Worm (Caenorhabditis elegans) whole organism, L4 larva: ENCODE data around the gene F14F7.5.

Source experiments
- F37D6.2 ChIP-seq: sonication (generic microtip); optimal IDR thresholded peaks from 2 replicates; lab custom pipeline; 2016; ENCODE audit warnings: mild to moderate bottlenecking, missing genetic modification characterization, missing compliant biosample characterization
- F49E8.2 ChIP-seq: sonication (generic microtip); optimal IDR thresholded peaks from 2 replicates; lab custom pipeline; 2016; ENCODE audit warnings: missing compliant biosample characterization, mild to moderate bottlenecking, missing genetic modification characterization, borderline replicate concordance
- T20F7.1 ChIP-seq: fragments of 200-800 bp; sonication (Bioruptor generic); optimal IDR thresholded peaks from 2 replicates; lab custom pipeline; 2018; ENCODE audit warnings: mild to moderate bottlenecking, missing genetic modification characterization, missing compliant biosample characterization
- Y75B8A.6 ChIP-seq: fragments of 200-800 bp; sonication (Bioruptor generic); IDR thresholded peaks from 2 replicates; pipeline ENCODE4 v1.3.6; 2022; ENCODE audit warnings: missing genetic modification reagents, missing genetic modification characterization, missing compliant biosample characterization
- ZK546.5 ChIP-seq, 2 experiments: sonication (generic microtip); optimal IDR thresholded peaks; 2 replicates each; lab custom pipeline; 2017; ENCODE audit warnings: missing biosample characterization in 2 of 2, missing genetic modification characterization in 2 of 2
- aha-1 ChIP-seq: fragments of 150-350 bp; peaks from one replicate; lab custom pipeline; 2014; ENCODE audit warnings: missing biosample characterization, missing genetic modification characterization
- arid-1 ChIP-seq: fragments of 200-800 bp; sonication (Bioruptor generic); conservative IDR thresholded peaks from 2 replicates; pipeline ENCODE4 v1.3.6; 2022; ENCODE audit warnings: missing genetic modification reagents, missing genetic modification characterization, missing compliant biosample characterization
- ceh-28 ChIP-seq: fragments of 150-350 bp; optimal IDR thresholded peaks from 2 replicates; lab custom pipeline; 2014; ENCODE audit warnings: missing biosample characterization, missing genetic modification reagents, missing genetic modification characterization
- ctbp-1 ChIP-seq: fragments of 200-800 bp; sonication (Bioruptor generic); IDR thresholded peaks from 2 replicates; pipeline ENCODE4 v1.3.6; 2022; ENCODE audit warnings: missing genetic modification reagents, missing genetic modification characterization, missing compliant biosample characterization
- daf-16 ChIP-seq, 3 experiments: sonication (generic microtip); optimal IDR thresholded peaks; 2 replicates each; lab custom pipeline; 2016 to 2017; ENCODE audit warnings: missing genetic modification characterization in 3 of 3, missing genetic modification reagents in 3 of 3, mild to moderate bottlenecking in 2 of 3, missing compliant biosample characterization in 2 of 3, missing biosample characterization in 1 of 3, moderate library complexity in 1 of 3
- daf-19 ChIP-seq: fragments of 200-800 bp; sonication (Bioruptor generic); conservative IDR thresholded peaks from 2 replicates; pipeline ENCODE4 v1.3.6; 2022; ENCODE audit warnings: missing genetic modification characterization, missing compliant biosample characterization
- dmd-6 ChIP-seq: fragments of 200-800 bp; sonication (Bioruptor generic); IDR thresholded peaks from 2 replicates; pipeline ENCODE4 v1.3.6; 2022; ENCODE audit warnings: missing genetic modification reagents, missing genetic modification characterization, missing compliant biosample characterization
- dmd-8 ChIP-seq: fragments of 200-800 bp; sonication (Bioruptor generic); IDR thresholded peaks from 2 replicates; pipeline ENCODE4 v1.3.6; 2022; ENCODE audit warnings: missing genetic modification characterization, missing compliant biosample characterization
- dmd-9 ChIP-seq: fragments of 200-800 bp; sonication (Bioruptor generic); IDR thresholded peaks from 2 replicates; pipeline ENCODE4 v1.3.6; 2022; ENCODE audit warnings: missing genetic modification reagents, missing genetic modification characterization, missing compliant biosample characterization
- dve-1 ChIP-seq: sonication (generic microtip); optimal IDR thresholded peaks from 2 replicates; lab custom pipeline; 2017; ENCODE audit warnings: antibody characterized with exemption, mild to moderate bottlenecking, missing genetic modification characterization, missing compliant biosample characterization; ENCODE audit not compliant: insufficient read depth
- egl-27 ChIP-seq: sonication (generic microtip); optimal IDR thresholded peaks from 3 replicates; lab custom pipeline; 2017; ENCODE audit warnings: missing biosample characterization, missing genetic modification reagents, missing genetic modification characterization
- fkh-10 ChIP-seq: fragments of 150-350 bp; optimal IDR thresholded peaks from 2 replicates; lab custom pipeline; 2014; ENCODE audit warnings: missing biosample characterization, missing genetic modification reagents, missing genetic modification characterization
- fos-1 ChIP-seq: fragments of 150-350 bp; optimal IDR thresholded peaks from 2 replicates; lab custom pipeline; 2014; ENCODE audit warnings: missing biosample characterization, missing genetic modification characterization
- gei-8 ChIP-seq: fragments of 200-800 bp; sonication (Bioruptor generic); optimal IDR thresholded peaks from 2 replicates; lab custom pipeline; 2018; ENCODE audit warnings: mild to moderate bottlenecking, missing genetic modification characterization, missing compliant biosample characterization
- hif-1 ChIP-seq, 2 experiments: sonication (generic microtip); optimal IDR thresholded peaks; 2 replicates each; lab custom pipeline; 2016 to 2017; ENCODE audit warnings: missing compliant biosample characterization in 2 of 2, missing genetic modification characterization in 2 of 2, missing genetic modification reagents in 2 of 2, missing genotype in 2 of 2, mild to moderate bottlenecking in 1 of 2
- hlh-30 ChIP-seq: sonication (generic microtip); optimal IDR thresholded peaks from 2 replicates; lab custom pipeline; 2017; ENCODE audit warnings: antibody characterized with exemption, mild to moderate bottlenecking, missing genetic modification characterization, missing compliant biosample characterization; ENCODE audit not compliant: insufficient read depth
- lim-7 ChIP-seq: fragments of 200-800 bp; sonication (Bioruptor generic); IDR thresholded peaks from 2 replicates; pipeline ENCODE4 v1.3.6; 2022; ENCODE audit warnings: missing genetic modification characterization, missing compliant biosample characterization
- lin-15B ChIP-seq: fragments of 150-350 bp; sonication (generic microtip); optimal IDR thresholded peaks from 3 replicates; lab custom pipeline; 2014; ENCODE audit warnings: missing biosample characterization, missing genetic modification characterization
- lin-29 ChIP-seq: fragments of 200-800 bp; sonication (Bioruptor generic); IDR thresholded peaks from 2 replicates; pipeline ENCODE4 v1.3.6; 2022; ENCODE audit warnings: missing genetic modification reagents, missing genetic modification characterization, missing compliant biosample characterization
- lin-38 ChIP-seq: fragments of 200-800 bp; sonication (Bioruptor generic); IDR thresholded peaks from 2 replicates; pipeline ENCODE4 v1.3.6; 2022; ENCODE audit warnings: missing genetic modification reagents, missing genetic modification characterization, missing compliant biosample characterization
- lin-39 ChIP-seq: fragments of 150-350 bp; optimal IDR thresholded peaks from 2 replicates; lab custom pipeline; 2014; ENCODE audit warnings: missing biosample characterization, missing genetic modification reagents, missing genetic modification characterization
- lir-3 ChIP-seq: sonication (generic microtip); optimal IDR thresholded peaks from 2 replicates; lab custom pipeline; 2016; ENCODE audit warnings: mild to moderate bottlenecking, missing genetic modification characterization, missing compliant biosample characterization
- lsy-2 ChIP-seq, 2 experiments: fragments of 150-350 bp in 1 of 2; sonication (generic microtip) in 1 of 2; optimal IDR thresholded peaks; 2 replicates each; lab custom pipeline; 2014 to 2017; ENCODE audit warnings: missing biosample characterization in 2 of 2, missing genetic modification characterization in 2 of 2
- mdl-1 ChIP-seq, 2 experiments: fragments of 150-350 bp in 1 of 2; sonication (generic microtip) in 1 of 2; optimal IDR thresholded peaks; 2 replicates each; lab custom pipeline; 2014 to 2017; ENCODE audit warnings: missing biosample characterization in 2 of 2, missing genetic modification characterization in 2 of 2
- mep-1 ChIP-seq: fragments of 150-350 bp; sonication (generic microtip); optimal IDR thresholded peaks from 3 replicates; lab custom pipeline; 2014; ENCODE audit warnings: missing biosample characterization, missing genetic modification characterization
- mxl-2 ChIP-seq: fragments of 200-800 bp; sonication (Bioruptor generic); conservative IDR thresholded peaks from 2 replicates; pipeline ENCODE4 v1.3.6; 2022; ENCODE audit warnings: missing genetic modification reagents, missing genetic modification characterization, missing compliant biosample characterization
- nhr-237 ChIP-seq: sonication (generic microtip); optimal IDR thresholded peaks from 2 replicates; lab custom pipeline; 2017; ENCODE audit warnings: missing biosample characterization, missing genetic modification characterization
- nhr-28 ChIP-seq: fragments of 150-350 bp; optimal IDR thresholded peaks from 2 replicates; lab custom pipeline; 2014; ENCODE audit warnings: missing biosample characterization, missing genetic modification characterization
- nhr-41 ChIP-seq: fragments of 200-800 bp; sonication (Bioruptor generic); IDR thresholded peaks from 2 replicates; pipeline ENCODE4 v1.3.6; 2022; ENCODE audit warnings: missing genetic modification reagents, missing genetic modification characterization, missing compliant biosample characterization
- nhr-42 ChIP-seq: fragments of 200-800 bp; sonication (Bioruptor generic); IDR thresholded peaks from 2 replicates; pipeline ENCODE4 v1.3.6; 2022; ENCODE audit warnings: missing genetic modification characterization, missing compliant biosample characterization
- nhr-77 ChIP-seq: fragments of 150-350 bp; optimal IDR thresholded peaks from 2 replicates; lab custom pipeline; 2014; ENCODE audit warnings: missing biosample characterization, missing genetic modification characterization
- pha-4 ChIP-seq, 2 experiments: fragments of 150-350 bp in 1 of 2; fragments of 200-800 bp in 1 of 2; sonication (Bioruptor generic) in 1 of 2; IDR thresholded peaks in 1 of 2; optimal IDR thresholded peaks in 1 of 2; 2 replicates each; pipeline versions ENCODE4 v1.3.6 to Lab custom; 2014 to 2022; ENCODE audit warnings: missing genetic modification characterization in 2 of 2, missing genetic modification reagents in 2 of 2, missing biosample characterization in 1 of 2, missing compliant biosample characterization in 1 of 2
- pqm-1 ChIP-seq: sonication (generic microtip); optimal IDR thresholded peaks from 2 replicates; lab custom pipeline; 2017; ENCODE audit warnings: missing biosample characterization, missing genetic modification characterization
- tra-1 ChIP-seq: fragments of 200-800 bp; sonication (Bioruptor generic); IDR thresholded peaks from 2 replicates; pipeline ENCODE4 v1.3.6; 2022; ENCODE audit warnings: missing genetic modification reagents, missing genetic modification characterization, missing compliant biosample characterization
- unc-130 ChIP-seq: sonication (generic microtip); optimal IDR thresholded peaks from 2 replicates; lab custom pipeline; 2016; ENCODE audit warnings: missing genetic modification reagents, missing genetic modification characterization, missing compliant biosample characterization
- unc-62 ChIP-seq, 3 experiments: fragments of 150-350 bp in 1 of 3; sonication (generic microtip); optimal IDR thresholded peaks in 2 of 3; peaks in 1 of 3; 1 replicate in 1 of 3; 2 replicates in 2 of 3; lab custom pipeline; 2014 to 2017; ENCODE audit warnings: missing biosample characterization in 3 of 3, missing genetic modification characterization in 3 of 3, missing genetic modification reagents in 3 of 3, missing genotype in 1 of 3
- zag-1 ChIP-seq: fragments of 150-350 bp; optimal IDR thresholded peaks from 2 replicates; lab custom pipeline; 2014; ENCODE audit warnings: missing biosample characterization, missing genetic modification characterization
- zip-11 ChIP-seq: fragments of 200-800 bp; sonication (Bioruptor generic); IDR thresholded peaks from 2 replicates; pipeline ENCODE4 v1.3.6; 2022; ENCODE audit warnings: missing genetic modification characterization, missing compliant biosample characterization
- zip-2 ChIP-seq: fragments of 150-350 bp; optimal IDR thresholded peaks from 2 replicates; lab custom pipeline; 2014; ENCODE audit warnings: missing biosample characterization, missing genetic modification characterization
- ztf-11 ChIP-seq: fragments of 150-350 bp; optimal IDR thresholded peaks from 2 replicates; lab custom pipeline; 2014; ENCODE audit warnings: missing biosample characterization, missing genetic modification characterization
- ztf-7 ChIP-seq: fragments of 150-350 bp; optimal IDR thresholded peaks from 2 replicates; lab custom pipeline; 2014; ENCODE audit warnings: missing biosample characterization, missing genetic modification characterization

F14F7.5 gene

DNA sequence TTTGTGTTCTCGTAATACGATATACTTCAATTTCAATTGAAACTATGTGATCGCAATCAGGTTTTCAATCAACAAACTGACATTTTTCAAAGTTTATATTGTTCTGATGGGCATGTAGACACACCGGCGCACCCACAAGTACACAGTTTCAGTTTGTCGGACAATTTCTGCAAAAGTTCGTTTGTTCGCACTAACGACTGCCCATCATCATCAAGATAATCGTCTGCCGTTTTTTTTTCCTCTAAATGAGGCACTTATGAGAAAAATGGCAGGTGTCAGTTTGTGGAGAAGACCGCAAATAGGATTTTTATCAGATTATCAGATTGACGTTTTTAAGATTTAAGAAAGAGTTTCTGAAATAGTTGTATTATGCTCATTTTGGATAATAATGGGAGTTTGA, 35.0 kb downstream of the F14F7.5 start (continued):
- TF ChIP-seq fkh-10 (GFP tag; lab: Kevin White, UChicago) (no peak), pqm-1 (no peak), dmd-9 (GFP tag; lab: Robert Waterston, UW) (no peak), lir-3 (no peak), dve-1 (tag; lab: Kevin White, UChicago) (peak; percentile 49)

DNA sequence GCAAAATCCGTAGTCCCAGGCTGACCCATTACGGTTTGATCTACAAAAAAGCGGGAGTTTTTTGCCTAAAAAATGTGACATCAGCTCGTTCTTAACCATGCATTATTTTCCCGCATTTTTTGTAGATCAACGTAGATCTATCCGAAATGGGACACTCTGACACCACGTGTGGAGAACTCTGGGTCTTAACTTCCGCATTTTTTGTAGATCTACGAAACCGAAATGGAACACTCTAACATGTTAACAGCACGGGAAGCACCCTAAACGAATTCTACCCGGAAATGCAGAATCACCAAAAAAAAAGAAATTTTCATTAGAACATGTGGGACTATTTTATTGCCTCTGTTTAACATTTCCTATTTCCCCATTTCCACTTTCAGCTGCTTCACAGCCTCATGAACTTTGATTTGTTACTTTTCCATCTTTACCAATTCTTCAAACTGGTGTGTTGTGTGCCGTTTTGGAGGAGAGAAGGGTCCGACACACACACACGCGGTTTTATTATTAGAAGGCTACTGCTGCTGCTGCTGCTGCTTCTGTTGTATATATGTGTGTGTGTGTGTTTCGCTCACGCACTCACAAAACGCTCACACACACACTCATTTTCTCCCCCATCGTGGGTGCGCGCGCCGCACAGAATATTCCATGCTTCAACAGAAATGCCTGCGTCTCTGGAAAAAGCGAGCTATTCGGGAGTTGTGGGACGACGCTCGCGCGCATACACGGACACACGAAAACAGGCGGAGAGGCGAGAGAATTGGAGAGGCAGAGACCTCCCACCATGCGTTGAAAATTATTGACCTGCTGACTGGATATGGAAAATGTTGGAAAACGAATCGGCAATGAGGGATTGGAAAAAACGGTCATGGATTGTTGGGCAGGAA, 36.3 kb downstream of the F14F7.5 start:
- TF ChIP-seq lim-7 (GFP tag; lab: Robert Waterston, UW): no peak
- TF ChIP-seq unc-62 (GFP tag; optimal IDR thresholded peaks at IDR 0.05 in 1 of 2; lab: Kevin White, UChicago): peak in 1 of 2 experiments; percentile 99
- TF ChIP-seq unc-62 (tag; optimal IDR thresholded peaks at IDR 0.05; lab: Kevin White, UChicago): no peak
- no peak for TF ChIP-seq nhr-237 (tag; lab: Kevin White, UChicago)
- peak; percentile 32 to 81 for TF ChIP-seq hif-1 (tag; optimal IDR thresholded peaks at IDR 0.05; lab: Kevin White, UChicago)
- TF ChIP-seq lin-29 (GFP tag; lab: Robert Waterston, UW): no peak
- peak; percentile 75 for TF ChIP-seq ctbp-1 (GFP tag; lab: Robert Waterston, UW)
- TF ChIP-seq mep-1 (tag; lab: Kevin White, UChicago): peak; percentile 95
- peak; percentile 86 for TF ChIP-seq dmd-6 (GFP tag; lab: Robert Waterston, UW)
- peak; percentile 10 for TF ChIP-seq ztf-7
- TF ChIP-seq tra-1 (GFP tag; lab: Robert Waterston, UW): peak; percentile 71
- TF ChIP-seq arid-1 (GFP tag; lab: Robert Waterston, UW): no peak
- no peak for TF ChIP-seq lin-15B (tag; lab: Kevin White, UChicago)
- peak; percentile 64 for TF ChIP-seq gei-8 (GFP tag; lab: Kevin White, UChicago)
- peak; percentile 65 to 83 for TF ChIP-seq lsy-2 (tag; optimal IDR thresholded peaks at IDR 0.05; lab: Kevin White, UChicago)
- no peak for TF ChIP-seq Y75B8A.6 (GFP tag; lab: Robert Waterston, UW)
- 0 out of 2 replicates have a peak, but pooled peaks have one; percentile 36 for TF ChIP-seq nhr-42
- TF ChIP-seq fkh-10 (GFP tag; lab: Kevin White, UChicago): peak; percentile 80
- no peak for TF ChIP-seq zag-1 (tag; lab: Kevin White, UChicago)
- no peak for TF ChIP-seq mxl-2 (GFP tag; lab: Robert Waterston, UW)
- peak; percentile 86 for TF ChIP-seq nhr-28 (tag; lab: Kevin White, UChicago)
- TF ChIP-seq fos-1 (tag; lab: Kevin White, UChicago): no peak
- no peak for TF ChIP-seq F49E8.2 (tag; lab: Kevin White, UChicago)
- peak; percentile 68 for TF ChIP-seq T20F7.1 (GFP tag; lab: Kevin White, UChicago)
- TF ChIP-seq lin-38 (GFP tag; lab: Robert Waterston, UW): peak; percentile 37
- TF ChIP-seq ceh-28 (tag; lab: Kevin White, UChicago): peak; percentile 14
- TF ChIP-seq hlh-30: peak; percentile 97
- no peak for TF ChIP-seq dmd-8 (GFP tag; lab: Robert Waterston, UW)
- peak; percentile 87 for TF ChIP-seq nhr-77 (tag; lab: Kevin White, UChicago)
- no peak for TF ChIP-seq daf-19
- TF ChIP-seq pha-4 (GFP tag; IDR thresholded peaks at IDR 0.05; lab: Robert Waterston, UW): peak; percentile 81
- TF ChIP-seq pha-4 (tag; optimal IDR thresholded peaks at IDR 0.05; lab: Kevin White, UChicago): peak; percentile 45
- no peak for TF ChIP-seq zip-2 (tag; lab: Kevin White, UChicago)
- TF ChIP-seq egl-27 (tag; lab: Kevin White, UChicago): no peak
- TF ChIP-seq dve-1 (tag; lab: Kevin White, UChicago): peak; percentile 89
- TF ChIP-seq daf-16 (GFP tag; optimal IDR thresholded peaks at IDR 0.05; lab: Kevin White, UChicago): peak in 1 of 2 experiments; percentile 41
- peak; percentile 84 for TF ChIP-seq daf-16 (tag; optimal IDR thresholded peaks at IDR 0.05; lab: Kevin White, UChicago)
- no peak for TF ChIP-seq unc-130 (GFP tag; lab: Kevin White, UChicago)
- peak; percentile 80 for TF ChIP-seq F37D6.2 (tag; lab: Kevin White, UChicago)
- no peak for TF ChIP-seq nhr-41 (GFP tag; lab: Robert Waterston, UW)
- peak; percentile 100 for TF ChIP-seq aha-1 (tag; lab: Kevin White, UChicago)
- TF ChIP-seq ZK546.5 (tag; optimal IDR thresholded peaks at IDR 0.05; lab: Kevin White, UChicago): no peak
- no peak for TF ChIP-seq zip-11
- peak; percentile 88 to 98 for TF ChIP-seq mdl-1 (tag; optimal IDR thresholded peaks at IDR 0.05; lab: Kevin White, UChicago)
- TF ChIP-seq lin-39 (tag; lab: Kevin White, UChicago): no peak
- no peak for TF ChIP-seq ztf-11
